Worm (Caenorhabditis elegans) whole organism, L3 larva: Measurements from ENCODE around the gene nhr-42.

ENCODE experiments used
- R02D3.7 ChIP-seq: fragments of 150-350 bp; optimal IDR thresholded peaks from 2 replicates; lab custom pipeline; 2014; ENCODE audit warnings: missing biosample characterization, missing genetic modification characterization
- ZK546.5 ChIP-seq: sonication (generic microtip); optimal IDR thresholded peaks from 2 replicates; lab custom pipeline; 2017; ENCODE audit warnings: missing biosample characterization, missing genetic modification characterization
- aly-2 ChIP-seq: fragments of 150-350 bp; optimal IDR thresholded peaks from 2 replicates; lab custom pipeline; 2014; ENCODE audit warnings: missing biosample characterization, missing genetic modification characterization
- ama-1 ChIP-seq: fragments of 150-350 bp; optimal IDR thresholded peaks from 2 replicates; lab custom pipeline; 2018
- ceh-28 ChIP-seq: fragments of 150-350 bp; optimal IDR thresholded peaks from 2 replicates; lab custom pipeline; 2014; ENCODE audit warnings: missing biosample characterization, missing genetic modification reagents, missing genetic modification characterization
- ceh-82 ChIP-seq: fragments of 150-350 bp; optimal IDR thresholded peaks from 2 replicates; lab custom pipeline; 2014; ENCODE audit warnings: missing biosample characterization, missing genetic modification characterization
- ceh-9 ChIP-seq: sonication (generic microtip); optimal IDR thresholded peaks from 2 replicates; lab custom pipeline; 2018; ENCODE audit warnings: missing biosample characterization, missing genetic modification characterization
- daf-12 ChIP-seq: fragments of 150-350 bp; optimal IDR thresholded peaks from 2 replicates; lab custom pipeline; 2014; ENCODE audit warnings: missing biosample characterization, missing genetic modification reagents, missing genetic modification characterization
- egl-27 ChIP-seq: sonication (generic microtip); optimal IDR thresholded peaks from 4 replicates; lab custom pipeline; 2017; ENCODE audit warnings: missing biosample characterization, missing genetic modification reagents, missing genetic modification characterization
- elt-2 ChIP-seq: sonication (generic microtip); optimal IDR thresholded peaks from 2 replicates; lab custom pipeline; 2016; ENCODE audit warnings: missing genetic modification reagents, mild to moderate bottlenecking, missing genetic modification characterization, missing compliant biosample characterization
- elt-3 ChIP-seq, 3 experiments: fragments of 150-350 bp in 1 of 3; sonication (generic microtip) in 2 of 3; optimal IDR thresholded peaks; 2 replicates in 2 of 3; 4 replicates in 1 of 3; lab custom pipeline; 2014 to 2017; ENCODE audit warnings: missing biosample characterization in 3 of 3, missing genetic modification characterization in 3 of 3
- eor-1 ChIP-seq, 2 experiments: fragments of 150-350 bp; optimal IDR thresholded peaks; 2 replicates each; lab custom pipeline; 2014 to 2018; ENCODE audit warnings: missing biosample characterization in 2 of 2, missing genetic modification characterization in 2 of 2
- fkh-10 ChIP-seq: sonication (generic microtip); optimal IDR thresholded peaks from 2 replicates; lab custom pipeline; 2017; ENCODE audit warnings: missing biosample characterization, missing genetic modification reagents, missing genetic modification characterization
- fkh-2 ChIP-seq: fragments of 150-350 bp; optimal IDR thresholded peaks from 2 replicates; lab custom pipeline; 2014; ENCODE audit warnings: missing biosample characterization, missing genetic modification reagents, missing genetic modification characterization
- fos-1 ChIP-seq: fragments of 150-350 bp; optimal IDR thresholded peaks from 2 replicates; lab custom pipeline; 2014; ENCODE audit warnings: missing biosample characterization, missing genetic modification characterization
- hmg-11 ChIP-seq: sonication (generic microtip); optimal IDR thresholded peaks from 2 replicates; lab custom pipeline; 2016; ENCODE audit warnings: missing genetic modification characterization, missing compliant biosample characterization
- lin-15B ChIP-seq: fragments of 150-350 bp; optimal IDR thresholded peaks from 2 replicates; lab custom pipeline; 2014; ENCODE audit warnings: missing biosample characterization, missing genetic modification characterization
- lin-39 ChIP-seq: fragments of 150-350 bp; optimal IDR thresholded peaks from 2 replicates; lab custom pipeline; 2018; ENCODE audit warnings: missing biosample characterization, missing genetic modification reagents, missing genetic modification characterization
- lsy-12 ChIP-seq: sonication (generic microtip); optimal IDR thresholded peaks from 2 replicates; lab custom pipeline; 2016; ENCODE audit warnings: mild to moderate bottlenecking, missing genetic modification characterization, missing compliant biosample characterization
- mml-1 ChIP-seq: fragments of 150-350 bp; sonication (generic microtip); optimal IDR thresholded peaks from 3 replicates; lab custom pipeline; 2014; ENCODE audit warnings: missing biosample characterization, missing genetic modification characterization
- nfya-1 ChIP-seq: sonication (generic microtip); optimal IDR thresholded peaks from 2 replicates; lab custom pipeline; 2017; ENCODE audit warnings: missing genetic modification characterization, mild to moderate bottlenecking, missing compliant biosample characterization, antibody characterized with exemption, moderate library complexity; ENCODE audit not compliant: insufficient read depth
- nhr-11 ChIP-seq: fragments of 150-350 bp; optimal IDR thresholded peaks from 2 replicates; lab custom pipeline; 2014; ENCODE audit warnings: missing biosample characterization, missing genetic modification characterization
- nhr-12 ChIP-seq: fragments of 150-350 bp; optimal IDR thresholded peaks from 2 replicates; lab custom pipeline; 2014; ENCODE audit warnings: missing biosample characterization, missing genetic modification characterization
- nhr-23 ChIP-seq: fragments of 150-350 bp; optimal IDR thresholded peaks from 2 replicates; lab custom pipeline; 2014; ENCODE audit warnings: missing biosample characterization, missing genetic modification reagents, missing genetic modification characterization
- nhr-25 ChIP-seq: sonication (generic microtip); optimal IDR thresholded peaks from 2 replicates; lab custom pipeline; 2017; ENCODE audit warnings: missing biosample characterization, missing genetic modification characterization
- nhr-28 ChIP-seq: fragments of 150-350 bp; optimal IDR thresholded peaks from 2 replicates; lab custom pipeline; 2014; ENCODE audit warnings: missing biosample characterization, missing genetic modification characterization
- nhr-43 ChIP-seq: sonication (generic microtip); optimal IDR thresholded peaks from 2 replicates; lab custom pipeline; 2016; ENCODE audit warnings: mild to moderate bottlenecking, missing genetic modification characterization, missing compliant biosample characterization; ENCODE audit not compliant: poor library complexity, severe bottlenecking
- nhr-67 ChIP-seq: fragments of 150-350 bp; optimal IDR thresholded peaks from 2 replicates; lab custom pipeline; 2014; ENCODE audit warnings: missing biosample characterization, missing genetic modification characterization
- nhr-76 ChIP-seq: fragments of 150-350 bp; sonication (generic microtip); optimal IDR thresholded peaks from 5 replicates; lab custom pipeline; 2014; ENCODE audit warnings: missing biosample characterization, missing genetic modification characterization
- nhr-77 ChIP-seq: fragments of 150-350 bp; optimal IDR thresholded peaks from 2 replicates; lab custom pipeline; 2014; ENCODE audit warnings: missing biosample characterization, missing genetic modification characterization
- pha-4 ChIP-seq: fragments of 150-350 bp; optimal IDR thresholded peaks from 2 replicates; lab custom pipeline; 2014; ENCODE audit warnings: missing biosample characterization, missing genetic modification reagents, missing genetic modification characterization
- pqm-1 ChIP-seq: fragments of 150-350 bp; optimal IDR thresholded peaks from 2 replicates; lab custom pipeline; 2017; ENCODE audit warnings: missing biosample characterization, missing genetic modification characterization, inconsistent platforms
- sea-2 ChIP-seq: fragments of 150-350 bp; sonication (generic microtip); optimal IDR thresholded peaks from 4 replicates; lab custom pipeline; 2014; ENCODE audit warnings: missing biosample characterization, missing genetic modification reagents, missing genetic modification characterization
- tbx-2 ChIP-seq: sonication (generic microtip); optimal IDR thresholded peaks from 2 replicates; lab custom pipeline; 2016; ENCODE audit warnings: mild to moderate bottlenecking, missing genetic modification characterization, missing compliant biosample characterization
- unc-39 ChIP-seq: sonication (generic microtip); optimal IDR thresholded peaks from 4 replicates; lab custom pipeline; 2017; ENCODE audit warnings: missing biosample characterization, missing genetic modification characterization
- unc-62 ChIP-seq: fragments of 150-350 bp; sonication (generic microtip); optimal IDR thresholded peaks from 4 replicates; lab custom pipeline; 2014; ENCODE audit warnings: missing biosample characterization, missing genetic modification reagents, missing genetic modification characterization
- ztf-4 ChIP-seq: fragments of 150-350 bp; optimal IDR thresholded peaks from 2 replicates; lab custom pipeline; 2014; ENCODE audit warnings: missing biosample characterization, missing genetic modification characterization

nhr-42 gene

ce11 chrV:6993999-6994398 lies 4.6 kb upstream of the nhr-42 start (continued):
- TF ChIP-seq tbx-2 (tag; lab: Kevin White, UChicago) (no peak), nhr-11 (no peak), nhr-25 (peak; percentile 74), nhr-12 (no peak), lsy-12 (tag; lab: Kevin White, UChicago) (no peak), nhr-76 (tag; lab: Kevin White, UChicago) (peak; percentile 82), aly-2 (tag; lab: Kevin White, UChicago) (no peak), nhr-77 (tag; lab: Kevin White, UChicago) (no peak), nfya-1 (peak; percentile 13), hmg-11 (tag; lab: Kevin White, UChicago) (no peak), pqm-1 (peak; percentile 89)

ce11 chrV:6997041-6997552 lies 1.5 kb upstream of the nhr-42 start, which contains the start of gene nhr-107:
TSS of gene nhr-107 (minus strand) at chrV:6997091.
- no peak for TF ChIP-seq fkh-2 (tag; lab: Kevin White, UChicago)
- peak; percentile 70 for TF ChIP-seq elt-2
- TF ChIP-seq pqm-1: peak; percentile 33
- no peak for TF ChIP-seq ama-1 (lab: Kevin White, UChicago)

ce11 chrV:7000734-7001133 lies 2.1 kb downstream of the nhr-42 start:
- TF ChIP-seq elt-2 (peak; percentile 40), nhr-28 (no peak)

- TF ChIP-seq tbx-2 (tag; lab: Kevin White, UChicago) (no peak), elt-3 (tag; optimal IDR thresholded peaks at IDR 0.05; lab: Kevin White, UChicago) (no peak), ama-1 (lab: Kevin White, UChicago) (no peak), nhr-67 (tag; lab: Kevin White, UChicago) (no peak), ceh-28 (no peak), hmg-11 (tag; lab: Kevin White, UChicago) (no peak), elt-2 (no peak), lin-15B (tag; lab: Kevin White, UChicago) (no peak), nhr-28 (no peak), unc-39 (tag; lab: Kevin White, UChicago) (no peak), eor-1 (tag; optimal IDR thresholded peaks at IDR 0.05; lab: Kevin White, UChicago) (no peak), lin-39 (tag; lab: Kevin White, UChicago) (no peak), unc-62 (GFP tag; lab: Kevin White, UChicago) (no peak), ztf-4 (tag; lab: Kevin White, UChicago) (no peak), fos-1 (tag; lab: Kevin White, UChicago) (no peak), nhr-77 (tag; lab: Kevin White, UChicago) (no peak), ceh-82 (tag; lab: Kevin White, UChicago) (no peak), egl-27 (tag; lab: Kevin White, UChicago) (no peak), nhr-23 (tag; lab: Kevin White, UChicago) (no peak)
These were observed 5.2 kb downstream of the nhr-42 start, which contains the start of gene srab-4 for ce11 chrV:7003850-7004249. TSS of gene srab-4 (plus strand) at chrV:7004150.

ce11 chrV:7005964-7006363 lies 7.3 kb downstream of the nhr-42 start, which contains the start of gene spig-10:
TSS of gene spig-10 (plus strand) at chrV:7006264.
- TF ChIP-seq R02D3.7 (tag; lab: Kevin White, UChicago) (no peak), unc-39 (tag; lab: Kevin White, UChicago) (no peak), nhr-25 (no peak), ztf-4 (tag; lab: Kevin White, UChicago) (no peak), nhr-43 (tag; lab: Kevin White, UChicago) (no peak), unc-62 (GFP tag; lab: Kevin White, UChicago) (no peak), aly-2 (tag; lab: Kevin White, UChicago) (no peak), eor-1 (tag; optimal IDR thresholded peaks at IDR 0.05; lab: Kevin White, UChicago) (no peak), ceh-9 (tag; lab: Kevin White, UChicago) (no peak), nhr-23 (tag; lab: Kevin White, UChicago) (no peak), elt-2 (no peak)

- no peak for TF ChIP-seq nfya-1
- no peak for TF ChIP-seq aly-2 (tag; lab: Kevin White, UChicago)
- no peak for TF ChIP-seq lin-39 (tag; lab: Kevin White, UChicago)
- TF ChIP-seq nhr-11: no peak
- no peak for TF ChIP-seq daf-12 (tag; lab: Kevin White, UChicago)
- no peak for TF ChIP-seq nhr-25
- no peak for TF ChIP-seq fkh-10 (GFP tag; lab: Kevin White, UChicago)
- TF ChIP-seq ztf-4 (tag; lab: Kevin White, UChicago): no peak
- no peak for TF ChIP-seq nhr-23 (tag; lab: Kevin White, UChicago)
- no peak for TF ChIP-seq ZK546.5 (tag; lab: Kevin White, UChicago)
- no peak for TF ChIP-seq pha-4 (tag; lab: Kevin White, UChicago)
- TF ChIP-seq ama-1 (lab: Kevin White, UChicago): no peak
- no peak for TF ChIP-seq unc-62 (GFP tag; lab: Kevin White, UChicago)
- TF ChIP-seq elt-3 (tag; optimal IDR thresholded peaks at IDR 0.05; lab: Kevin White, UChicago): no peak
- no peak for TF ChIP-seq mml-1 (tag; lab: Kevin White, UChicago)
- TF ChIP-seq nhr-77 (tag; lab: Kevin White, UChicago): no peak
- TF ChIP-seq hmg-11 (tag; lab: Kevin White, UChicago): no peak
- no peak for TF ChIP-seq sea-2 (GFP tag; lab: Kevin White, UChicago)
- TF ChIP-seq ceh-82 (tag; lab: Kevin White, UChicago): no peak
- no peak for TF ChIP-seq unc-39 (tag; lab: Kevin White, UChicago)
These were observed 8.7 kb downstream of the nhr-42 start, which contains the start of gene drd-10 for ce11 chrV:7007307-7007706. TSS of gene drd-10 (plus strand) at chrV:7007607.
